Worm (Caenorhabditis elegans) whole organism, young adult: ENCODE measurements around the gene eat-6.

Experiments
- B0019.2 ChIP-seq: fragments of 200-800 bp; sonication (Bioruptor generic); conservative IDR thresholded peaks from 2 replicates; pipeline ENCODE4 v1.3.6; 2022; ENCODE audit warnings: missing genetic modification reagents, missing genetic modification characterization, missing compliant biosample characterization
- B0336.3 ChIP-seq: fragments of 200-800 bp; sonication (Bioruptor generic); IDR thresholded peaks from 2 replicates; pipeline ENCODE4 v1.3.6; 2022; ENCODE audit warnings: missing genetic modification characterization, missing compliant biosample characterization
- F49E8.2 ChIP-seq: sonication (generic microtip); optimal IDR thresholded peaks from 3 replicates; lab custom pipeline; 2017; ENCODE audit warnings: missing genetic modification characterization, mild to moderate bottlenecking, missing compliant biosample characterization, antibody characterized with exemption, moderate library complexity; ENCODE audit not compliant: insufficient read depth
- Y53G8AR.9 ChIP-seq: fragments of 200-800 bp; sonication (Bioruptor generic); conservative IDR thresholded peaks from 2 replicates; pipeline ENCODE4 v1.3.6; 2022; ENCODE audit warnings: missing genetic modification reagents, missing genetic modification characterization, missing compliant biosample characterization
- Y79H2A.3 ChIP-seq: fragments of 200-800 bp; sonication (Bioruptor generic); conservative IDR thresholded peaks from 2 replicates; pipeline ENCODE4 v1.3.6; 2022; ENCODE audit warnings: missing genetic modification reagents, missing genetic modification characterization, missing compliant biosample characterization
- egl-44 ChIP-seq: fragments of 200-800 bp; sonication (Bioruptor generic); IDR thresholded peaks from 2 replicates; pipeline ENCODE4 v1.3.6; 2022; ENCODE audit warnings: missing genetic modification reagents, missing genetic modification characterization, missing compliant biosample characterization
- gei-17 ChIP-seq: fragments of 200-800 bp; sonication (Bioruptor generic); optimal IDR thresholded peaks from 2 replicates; lab custom pipeline; 2018; ENCODE audit warnings: mild to moderate bottlenecking, missing genetic modification characterization, missing compliant biosample characterization
- lin-40 ChIP-seq: sonication (generic microtip); optimal IDR thresholded peaks from 2 replicates; lab custom pipeline; 2016; ENCODE audit warnings: missing genetic modification characterization, mild to moderate bottlenecking, missing compliant biosample characterization, missing genotype, missing genetic modification reagents
- mcd-1 ChIP-seq: fragments of 200-800 bp; sonication (Bioruptor generic); IDR thresholded peaks from 2 replicates; pipeline ENCODE4 v1.3.6; 2022; ENCODE audit warnings: missing genetic modification reagents, missing genetic modification characterization, missing compliant biosample characterization
- pha-4 ChIP-seq: fragments of 150-350 bp; sonication (generic microtip); optimal IDR thresholded peaks from 2 replicates; lab custom pipeline; 2014; ENCODE audit warnings: missing biosample characterization, missing genetic modification reagents, missing genetic modification characterization
- zim-3 ChIP-seq: sonication (generic microtip); optimal IDR thresholded peaks from 2 replicates; lab custom pipeline; 2017; ENCODE audit warnings: mild to moderate bottlenecking, missing genetic modification characterization, moderate library complexity, missing compliant biosample characterization

DNA sequence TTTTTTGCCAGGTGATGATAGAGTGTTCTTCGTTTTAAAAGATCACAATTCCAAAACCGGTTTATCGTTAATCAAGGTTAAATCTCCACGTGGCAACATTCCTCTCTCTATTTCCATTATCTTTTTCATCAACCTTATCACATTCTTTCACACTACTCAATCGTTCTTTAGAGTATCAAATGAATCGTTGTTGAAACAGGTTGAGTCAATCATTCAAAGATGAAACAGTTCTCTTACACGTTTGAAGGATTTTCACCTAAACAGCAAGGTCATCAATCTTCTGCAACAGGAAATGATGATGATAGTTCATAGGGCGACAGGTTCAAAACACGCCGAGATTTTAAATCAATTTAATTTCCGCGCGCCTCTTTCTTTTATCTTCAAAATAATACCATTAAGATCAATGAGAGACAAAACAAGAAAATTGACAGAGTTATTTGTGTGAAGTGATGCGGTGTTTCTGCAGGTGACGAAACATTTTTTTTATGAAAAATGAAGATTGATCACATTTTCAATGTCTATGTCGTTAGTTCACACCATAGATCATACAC lies 48.5 kb downstream of the eat-6 start:
- TF ChIP-seq gei-17 (GFP tag; lab: Kevin White, UChicago) (no peak), F49E8.2 (tag; lab: Kevin White, UChicago) (no peak), Y79H2A.3 (GFP tag; lab: Robert Waterston, UW) (no peak), pha-4 (tag; lab: Kevin White, UChicago) (no peak), mcd-1 (GFP tag; lab: Robert Waterston, UW) (no peak), egl-44 (0 out of 2 replicates have a peak, but pooled peaks have one; percentile 52), B0019.2 (GFP tag; lab: Robert Waterston, UW) (no peak), Y53G8AR.9 (GFP tag; lab: Robert Waterston, UW) (no peak), B0336.3 (no peak), zim-3 (tag; lab: Kevin White, UChicago) (no peak), lin-40 (peak; percentile 91)
